Worm (Caenorhabditis elegans): ENCODE data around the gene chts-1.
A peak's percentile ranks its signal among the peaks of the same experiment; 100 is the strongest.

chts-1 gene

ce11 chrX:7554326-7554725, 34.9 kb upstream of the chts-1 start, which contains the start of gene F46C8.8:
Gene F46C8.8 (minus strand): TSS chrX:7554426.
- TF ChIP-seq fkh-10 (GFP tag; optimal IDR thresholded peaks at IDR 0.05): no peak
- TF ChIP-seq unc-130 (tag; optimal IDR thresholded peaks at IDR 0.05): no peak
- peak in 1 of 6 experiments; percentile 10 for TF ChIP-seq elt-3 (tag; optimal IDR thresholded peaks at IDR 0.05)
- peak; percentile 55 for TF ChIP-seq nhr-85 (tag)

ce11 chrX:7553331-7553730, 33.9 kb upstream of the chts-1 start:
- TF ChIP-seq snu-23 (GFP tag; optimal IDR thresholded peaks at IDR 0.05) (no peak), blmp-1 (tag; optimal IDR thresholded peaks at IDR 0.05) (peak; percentile 89)

- TF ChIP-seq grh-1 (GFP tag; IDR thresholded peaks at IDR 0.05): no peak
- TF ChIP-seq efl-3 (GFP tag; optimal IDR thresholded peaks at IDR 0.05): no peak
- no peak for TF ChIP-seq fos-1 (tag; optimal IDR thresholded peaks at IDR 0.05)
- TF ChIP-seq zip-4 (GFP tag; optimal IDR thresholded peaks at IDR 0.05): no peak
- no peak for TF ChIP-seq ets-5 (GFP tag; IDR thresholded peaks at IDR 0.05)
- TF ChIP-seq efl-1 (optimal IDR thresholded peaks at IDR 0.05): no peak
- peak in 1 of 2 experiments; percentile 90 for TF ChIP-seq efl-1 (GFP tag; optimal IDR thresholded peaks at IDR 0.05 in 1 of 2)
- no peak for TF ChIP-seq hpl-2 (GFP tag; optimal IDR thresholded peaks at IDR 0.05)
- TF ChIP-seq ceh-63 (GFP tag; optimal IDR thresholded peaks at IDR 0.05): no peak
- peak; percentile 28 for TF ChIP-seq nhr-85 (tag)
- TF ChIP-seq fkh-10 (GFP tag; optimal IDR thresholded peaks at IDR 0.05): no peak
- no peak for TF ChIP-seq nhr-28 (tag; optimal IDR thresholded peaks at IDR 0.05)
- TF ChIP-seq blmp-1 (tag; optimal IDR thresholded peaks at IDR 0.05): peak; percentile 63
- peak in 1 of 6 experiments; percentile 51 for TF ChIP-seq elt-3 (tag; optimal IDR thresholded peaks at IDR 0.05)
- TF ChIP-seq ceh-88 (GFP tag; IDR thresholded peaks at IDR 0.05): no peak
Measured at ce11 chrX:7550452-7550851, 31.0 kb upstream of the chts-1 start.

ce11 chrX:7548158-7548557, 28.7 kb upstream of the chts-1 start, which contains the start of gene F46C8.1:
Gene F46C8.1 (plus strand): TSS chrX:7548458.
- no peak for TF ChIP-seq lin-39 (tag; optimal IDR thresholded peaks at IDR 0.05)
- TF ChIP-seq ama-1 (optimal IDR thresholded peaks at IDR 0.05): no peak
- TF ChIP-seq unc-30 (tag; optimal IDR thresholded peaks at IDR 0.05): no peak
- TF ChIP-seq F16B12.6 (tag; optimal IDR thresholded peaks at IDR 0.05): no peak
- TF ChIP-seq elt-3 (tag; optimal IDR thresholded peaks at IDR 0.05): no peak
- no peak for TF ChIP-seq xbp-1 (tag; optimal IDR thresholded peaks at IDR 0.05)
- TF ChIP-seq nhr-237 (tag; optimal IDR thresholded peaks at IDR 0.05): no peak
- no peak for TF ChIP-seq isw-1 (GFP tag; IDR thresholded peaks at IDR 0.05)
- no peak for TF ChIP-seq aly-2 (tag; optimal IDR thresholded peaks at IDR 0.05)
- TF ChIP-seq nhr-20 (tag; optimal IDR thresholded peaks at IDR 0.05): no peak
- TF ChIP-seq swsn-7 (tag; optimal IDR thresholded peaks at IDR 0.05): no peak
- no peak for TF ChIP-seq nhr-71 (tag; optimal IDR thresholded peaks at IDR 0.05)
- no peak for TF ChIP-seq C04F5.9 (tag; optimal IDR thresholded peaks at IDR 0.05)
- TF ChIP-seq pax-3 (tag; optimal IDR thresholded peaks at IDR 0.05): no peak

- TF ChIP-seq ztf-4 (tag; optimal IDR thresholded peaks at IDR 0.05): no peak
- TF ChIP-seq lin-39 (tag; optimal IDR thresholded peaks at IDR 0.05): no peak
- TF ChIP-seq ceh-90 (tag; optimal IDR thresholded peaks at IDR 0.05): no peak
- TF ChIP-seq nhr-19 (GFP tag; conservative IDR thresholded peaks at IDR 0.05): no peak
- TF ChIP-seq dsc-1 (tag; optimal IDR thresholded peaks at IDR 0.05): no peak
- no peak for TF ChIP-seq sptf-1 (tag; optimal IDR thresholded peaks at IDR 0.05)
Measured at ce11 chrX:7547696-7548095, 28.2 kb upstream of the chts-1 start.

- TF ChIP-seq nhr-85 (tag): peak; percentile 5
- TF ChIP-seq mdl-1 (tag; optimal IDR thresholded peaks at IDR 0.05): no peak
- TF ChIP-seq nhr-84 (tag; optimal IDR thresholded peaks at IDR 0.05): no peak
- no peak for TF ChIP-seq nhr-77 (tag; optimal IDR thresholded peaks at IDR 0.05)
- TF ChIP-seq ceh-82 (tag; optimal IDR thresholded peaks at IDR 0.05): no peak
- no peak for TF ChIP-seq aly-2 (tag; optimal IDR thresholded peaks at IDR 0.05)
- peak; percentile 67 for TF ChIP-seq blmp-1 (tag; optimal IDR thresholded peaks at IDR 0.05)
- TF ChIP-seq fkh-4 (tag; optimal IDR thresholded peaks at IDR 0.05; ENCODE audit: borderline replicate concordance): no peak
- no peak for TF ChIP-seq nhr-71 (tag; optimal IDR thresholded peaks at IDR 0.05)
- no peak for TF ChIP-seq unc-130 (tag; optimal IDR thresholded peaks at IDR 0.05)
- TF ChIP-seq nhr-11 (tag; optimal IDR thresholded peaks at IDR 0.05): no peak
- no peak for TF ChIP-seq C34B4.2 (tag; optimal IDR thresholded peaks at IDR 0.05)
- TF ChIP-seq rnt-1 (tag; optimal IDR thresholded peaks at IDR 0.05): no peak
- no peak for TF ChIP-seq irx-1 (tag; optimal IDR thresholded peaks at IDR 0.05)
- TF ChIP-seq zip-4 (GFP tag; optimal IDR thresholded peaks at IDR 0.05): no peak
- no peak for TF ChIP-seq nhr-90 (tag; optimal IDR thresholded peaks at IDR 0.05; ENCODE audit: poor library complexity)
- no peak for TF ChIP-seq hpl-2 (GFP tag; optimal IDR thresholded peaks at IDR 0.05)
- TF ChIP-seq lin-14 (GFP tag; optimal IDR thresholded peaks at IDR 0.05): peak; percentile 4
Measured at ce11 chrX:7546509-7546908, 27.0 kb upstream of the chts-1 start, which contains the start of gene col-174. Gene col-174 (plus strand): TSS chrX:7546809.
